Worm (Caenorhabditis elegans): ENCODE data around the gene rol-6.
A peak's percentile ranks its signal among the peaks of the same experiment; 100 is the strongest.

Gene rol-6

ce11 chrII:8732339-8733100 lies at the start of gene rol-6:
TSS of gene rol-6 (plus strand) at chrII:8733050.
- TF ChIP-seq nhr-43 (tag; optimal IDR thresholded peaks at IDR 0.05; ENCODE audit: poor library complexity, severe bottlenecking), result peak; percentile 68
- TF ChIP-seq lin-15B (tag; optimal IDR thresholded peaks at IDR 0.05), result no peak

ce11 chrII:8683933-8684332 lies 48.9 kb upstream of the rol-6 start:
- TF ChIP-seq snpc-4 (tag; optimal IDR thresholded peaks at IDR 0.05) (peak; percentile 49), ama-1 (optimal IDR thresholded peaks at IDR 0.05) (no peak), aly-2 (tag; optimal IDR thresholded peaks at IDR 0.05) (no peak), lin-39 (tag; optimal IDR thresholded peaks at IDR 0.05) (peak; percentile 46), elt-2 (tag; optimal IDR thresholded peaks at IDR 0.05) (no peak), nhr-23 (tag; optimal IDR thresholded peaks at IDR 0.05) (no peak), nhr-43 (tag; optimal IDR thresholded peaks at IDR 0.05; ENCODE audit: poor library complexity, severe bottlenecking) (peak; percentile 50), nfya-1 (tag; optimal IDR thresholded peaks at IDR 0.05; ENCODE audit: insufficient read depth) (peak; percentile 60), hmg-11 (tag; optimal IDR thresholded peaks at IDR 0.05) (peak; percentile 55), nhr-67 (tag; optimal IDR thresholded peaks at IDR 0.05) (no peak), elt-1 (tag; optimal IDR thresholded peaks at IDR 0.05) (no peak), egl-5 (tag; optimal IDR thresholded peaks at IDR 0.05) (peak; percentile 63), ztf-4 (tag; optimal IDR thresholded peaks at IDR 0.05) (no peak), R02D3.7 (tag; optimal IDR thresholded peaks at IDR 0.05) (peak; percentile 28), nhr-11 (tag; optimal IDR thresholded peaks at IDR 0.05) (no peak), lin-15B (tag; optimal IDR thresholded peaks at IDR 0.05) (peak; percentile 49), nhr-25 (tag; optimal IDR thresholded peaks at IDR 0.05) (no peak), jun-1 (tag; optimal IDR thresholded peaks at IDR 0.05) (no peak), egl-27 (tag; optimal IDR thresholded peaks at IDR 0.05) (no peak), unc-39 (tag; optimal IDR thresholded peaks at IDR 0.05) (no peak), unc-62 (GFP tag; optimal IDR thresholded peaks at IDR 0.05) (no peak), zag-1 (tag; optimal IDR thresholded peaks at IDR 0.05) (no peak)

ce11 chrII:8684824-8685223 lies 48.0 kb upstream of the rol-6 start, which contains the start of gene hgap-2:
TSS of gene hgap-2 (minus strand) at chrII:8684924.
- TF ChIP-seq egl-27 (tag; optimal IDR thresholded peaks at IDR 0.05) (no peak), pqm-1 (tag; optimal IDR thresholded peaks at IDR 0.05) (peak; percentile 19), nhr-11 (tag; optimal IDR thresholded peaks at IDR 0.05) (no peak), R02D3.7 (tag; optimal IDR thresholded peaks at IDR 0.05) (no peak), ZK546.5 (tag; optimal IDR thresholded peaks at IDR 0.05) (no peak), pha-4 (tag; optimal IDR thresholded peaks at IDR 0.05) (peak; percentile 4), nhr-43 (tag; optimal IDR thresholded peaks at IDR 0.05; ENCODE audit: poor library complexity, severe bottlenecking) (no peak)

- no peak for TF ChIP-seq jun-1 (tag; optimal IDR thresholded peaks at IDR 0.05)
- no peak for TF ChIP-seq nhr-12 (tag; optimal IDR thresholded peaks at IDR 0.05)
- TF ChIP-seq ceh-9 (tag; optimal IDR thresholded peaks at IDR 0.05), result no peak
- TF ChIP-seq nhr-43 (tag; optimal IDR thresholded peaks at IDR 0.05; ENCODE audit: poor library complexity, severe bottlenecking), result no peak
- TF ChIP-seq nhr-67 (tag; optimal IDR thresholded peaks at IDR 0.05), result no peak
- no peak for TF ChIP-seq egl-5 (tag; optimal IDR thresholded peaks at IDR 0.05)
- TF ChIP-seq elt-3 (tag; optimal IDR thresholded peaks at IDR 0.05), result no peak
- TF ChIP-seq lin-39 (tag; optimal IDR thresholded peaks at IDR 0.05), result no peak
- TF ChIP-seq hmg-11 (tag; optimal IDR thresholded peaks at IDR 0.05), result no peak
- TF ChIP-seq nhr-76 (tag; optimal IDR thresholded peaks at IDR 0.05), result no peak
- TF ChIP-seq skn-1 (tag; optimal IDR thresholded peaks at IDR 0.05), result no peak
- TF ChIP-seq ceh-16 (tag; optimal IDR thresholded peaks at IDR 0.05), result no peak
- TF ChIP-seq elt-1 (tag; optimal IDR thresholded peaks at IDR 0.05), result no peak
- TF ChIP-seq sea-2 (GFP tag; optimal IDR thresholded peaks at IDR 0.05), result no peak
Observed at ce11 chrII:8685623-8686022, 47.2 kb upstream of the rol-6 start, which contains the start of gene C34C6.9. TSS of gene C34C6.9 (plus strand) at chrII:8685923.

- no peak for TF ChIP-seq pha-4 (tag; optimal IDR thresholded peaks at IDR 0.05)
- no peak for TF ChIP-seq daf-12 (tag; optimal IDR thresholded peaks at IDR 0.05)
- TF ChIP-seq tbx-2 (tag; optimal IDR thresholded peaks at IDR 0.05), result no peak
- no peak for TF ChIP-seq nhr-77 (tag; optimal IDR thresholded peaks at IDR 0.05)
- TF ChIP-seq unc-62 (GFP tag; optimal IDR thresholded peaks at IDR 0.05), result no peak
- no peak for TF ChIP-seq pqm-1 (tag; optimal IDR thresholded peaks at IDR 0.05)
- no peak for TF ChIP-seq lin-39 (tag; optimal IDR thresholded peaks at IDR 0.05)
- TF ChIP-seq ztf-11 (tag; optimal IDR thresholded peaks at IDR 0.05), result no peak
- no peak for TF ChIP-seq hmg-11 (tag; optimal IDR thresholded peaks at IDR 0.05)
- no peak for TF ChIP-seq R02D3.7 (tag; optimal IDR thresholded peaks at IDR 0.05)
- TF ChIP-seq mml-1 (tag; optimal IDR thresholded peaks at IDR 0.05), result no peak
- TF ChIP-seq lin-15B (tag; optimal IDR thresholded peaks at IDR 0.05), result no peak
- TF ChIP-seq nhr-28 (tag; optimal IDR thresholded peaks at IDR 0.05), result no peak
- no peak for TF ChIP-seq jun-1 (tag; optimal IDR thresholded peaks at IDR 0.05)
- no peak for TF ChIP-seq ztf-4 (tag; optimal IDR thresholded peaks at IDR 0.05)
Observed at ce11 chrII:8691344-8691960, 41.4 kb upstream of the rol-6 start, which contains the start of gene C34C6.3. TSS of gene C34C6.3 (plus strand) at chrII:8691910.
